Worm (Caenorhabditis elegans) whole organism, L1 larva: ENCODE results near the gene C09B9.7.
A peak's percentile ranks its signal among the peaks of the same experiment; 100 is the strongest.

Experiments used
- C04F5.9 ChIP-seq: sonication (generic microtip); optimal IDR thresholded peaks from 2 replicates; lab custom pipeline; 2016; ENCODE audit warnings: missing genetic modification characterization, missing compliant biosample characterization
- C16A3.4 ChIP-seq: fragments of 150-350 bp; optimal IDR thresholded peaks from 2 replicates; lab custom pipeline; 2014; ENCODE audit warnings: missing biosample characterization, missing genetic modification characterization
- Y116A8C.19 ChIP-seq: sonication (generic microtip); optimal IDR thresholded peaks from 2 replicates; lab custom pipeline; 2016; ENCODE audit warnings: missing compliant biosample characterization, missing genetic modification characterization, borderline replicate concordance
- aha-1 ChIP-seq: fragments of 150-350 bp; optimal IDR thresholded peaks from 2 replicates; lab custom pipeline; 2014; ENCODE audit warnings: missing biosample characterization, missing genetic modification characterization
- ceh-63 ChIP-seq: fragments of 200-800 bp; sonication (Bioruptor generic); optimal IDR thresholded peaks from 2 replicates; lab custom pipeline; 2018; ENCODE audit warnings: mild to moderate bottlenecking, missing genetic modification characterization, missing compliant biosample characterization
- ces-1 ChIP-seq: fragments of 150-350 bp; optimal IDR thresholded peaks from 2 replicates; lab custom pipeline; 2014; ENCODE audit warnings: missing biosample characterization, missing genetic modification reagents, missing genetic modification characterization
- dsc-1 ChIP-seq: sonication (generic microtip); optimal IDR thresholded peaks from 2 replicates; lab custom pipeline; 2016; ENCODE audit warnings: mild to moderate bottlenecking, missing genetic modification characterization, missing compliant biosample characterization
- efl-1 ChIP-seq, 4 experiments: fragments of 150-350 bp; optimal IDR thresholded peaks in 3 of 4; peaks in 1 of 4; 1 replicate in 1 of 4; 2 replicates in 3 of 4; lab custom pipeline; 2014; ENCODE audit warnings: missing biosample characterization in 2 of 4, missing genetic modification characterization in 2 of 4, missing genetic modification reagents in 2 of 4
- egl-13 ChIP-seq: sonication (generic microtip); optimal IDR thresholded peaks from 2 replicates; lab custom pipeline; 2016; ENCODE audit warnings: missing genotype, missing genetic modification reagents, missing genetic modification characterization, missing compliant biosample characterization
- egl-27 ChIP-seq, 2 experiments: fragments of 150-350 bp in 1 of 2; sonication (generic microtip); optimal IDR thresholded peaks; 3 replicates each; lab custom pipeline; 2017 to 2018; ENCODE audit warnings: missing biosample characterization in 2 of 2, missing genetic modification characterization in 2 of 2, missing genetic modification reagents in 2 of 2
- elt-2 ChIP-seq: sonication (generic microtip); optimal IDR thresholded peaks from 2 replicates; lab custom pipeline; 2016; ENCODE audit warnings: missing genetic modification characterization, mild to moderate bottlenecking, inconsistent platforms, missing compliant biosample characterization, missing genetic modification reagents
- elt-3 ChIP-seq, 6 experiments: fragments of 150-350 bp in 1 of 6; sonication (generic microtip); optimal IDR thresholded peaks; 2 replicates each; lab custom pipeline; 2017 to 2018; ENCODE audit warnings: missing biosample characterization in 6 of 6, missing genetic modification characterization in 6 of 6, inconsistent platforms in 1 of 6
- fkh-10 ChIP-seq: sonication (generic microtip); optimal IDR thresholded peaks from 2 replicates; lab custom pipeline; 2017; ENCODE audit warnings: missing biosample characterization, missing genetic modification reagents, missing genetic modification characterization
- fkh-8 ChIP-seq: sonication (generic microtip); optimal IDR thresholded peaks from 2 replicates; lab custom pipeline; 2016; ENCODE audit warnings: mild to moderate bottlenecking, missing genetic modification characterization, missing compliant biosample characterization
- grh-1 ChIP-seq: fragments of 200-800 bp; sonication (Bioruptor generic); IDR thresholded peaks from 2 replicates; pipeline ENCODE4 v1.3.6; 2022; ENCODE audit warnings: missing genetic modification reagents, missing genetic modification characterization, missing compliant biosample characterization
- hpl-2 ChIP-seq: fragments of 150-350 bp; optimal IDR thresholded peaks from 2 replicates; lab custom pipeline; 2014; ENCODE audit warnings: missing biosample characterization, missing genetic modification reagents, missing genetic modification characterization
- irx-1 ChIP-seq: sonication (generic microtip); optimal IDR thresholded peaks from 2 replicates; lab custom pipeline; 2016; ENCODE audit warnings: missing genetic modification characterization, missing compliant biosample characterization
- isw-1 ChIP-seq: fragments of 200-800 bp; sonication (Bioruptor generic); IDR thresholded peaks from 2 replicates; pipeline ENCODE4 v1.3.6; 2022; ENCODE audit warnings: missing genetic modification characterization, missing compliant biosample characterization
- jun-1 ChIP-seq: fragments of 150-350 bp; optimal IDR thresholded peaks from 2 replicates; lab custom pipeline; 2014; ENCODE audit warnings: missing biosample characterization, missing genetic modification reagents, missing genetic modification characterization
- lin-13 ChIP-seq: fragments of 150-350 bp; optimal IDR thresholded peaks from 2 replicates; lab custom pipeline; 2014; ENCODE audit warnings: missing biosample characterization, missing genetic modification reagents, missing genetic modification characterization
- lin-14 ChIP-seq: fragments of 200-800 bp; sonication (Bioruptor generic); optimal IDR thresholded peaks from 2 replicates; lab custom pipeline; 2018; ENCODE audit warnings: mild to moderate bottlenecking, missing genetic modification characterization, moderate library complexity, missing compliant biosample characterization
- lin-15B ChIP-seq: fragments of 150-350 bp; sonication (generic microtip); optimal IDR thresholded peaks from 3 replicates; lab custom pipeline; 2014; ENCODE audit warnings: missing biosample characterization, missing genetic modification characterization
- lir-3 ChIP-seq: sonication (generic microtip); optimal IDR thresholded peaks from 2 replicates; lab custom pipeline; 2016; ENCODE audit warnings: mild to moderate bottlenecking, missing genetic modification characterization, moderate library complexity, missing compliant biosample characterization; ENCODE audit not compliant: poor library complexity
- lsy-2 ChIP-seq, 2 experiments: fragments of 150-350 bp; optimal IDR thresholded peaks; 2 replicates each; lab custom pipeline; 2014; ENCODE audit warnings: missing biosample characterization in 2 of 2, missing genetic modification characterization in 2 of 2
- mep-1 ChIP-seq: fragments of 150-350 bp; optimal IDR thresholded peaks from 2 replicates; lab custom pipeline; 2014; ENCODE audit warnings: missing biosample characterization, missing genetic modification characterization
- nhr-12 ChIP-seq: sonication (generic microtip); optimal IDR thresholded peaks from 2 replicates; lab custom pipeline; 2017; ENCODE audit warnings: missing biosample characterization, missing genetic modification characterization
- nhr-76 ChIP-seq: sonication (generic microtip); optimal IDR thresholded peaks from 2 replicates; lab custom pipeline; 2017; ENCODE audit warnings: missing biosample characterization, missing genetic modification characterization
- nhr-77 ChIP-seq: fragments of 150-350 bp; optimal IDR thresholded peaks from 2 replicates; lab custom pipeline; 2014; ENCODE audit warnings: missing biosample characterization, missing genetic modification characterization
- nhr-85 ChIP-seq: sonication (generic microtip); peaks from one replicate; lab custom pipeline; 2016; ENCODE audit warnings: missing genetic modification characterization, inconsistent platforms, missing compliant biosample characterization
- nhr-90 ChIP-seq: sonication (generic microtip); optimal IDR thresholded peaks from 2 replicates; lab custom pipeline; 2016; ENCODE audit warnings: mild to moderate bottlenecking, missing genetic modification characterization, missing compliant biosample characterization; ENCODE audit not compliant: poor library complexity
- pax-3 ChIP-seq: fragments of 200-800 bp; sonication (Bioruptor generic); optimal IDR thresholded peaks from 2 replicates; lab custom pipeline; 2018; ENCODE audit warnings: mild to moderate bottlenecking, missing genetic modification characterization, moderate library complexity, missing compliant biosample characterization
- rnt-1 ChIP-seq: sonication (generic microtip); optimal IDR thresholded peaks from 2 replicates; lab custom pipeline; 2016; ENCODE audit warnings: mild to moderate bottlenecking, missing genetic modification characterization, moderate library complexity, missing compliant biosample characterization
- tbx-2 ChIP-seq: sonication (generic microtip); optimal IDR thresholded peaks from 2 replicates; lab custom pipeline; 2016; ENCODE audit warnings: missing genetic modification characterization, missing compliant biosample characterization
- tlp-1 ChIP-seq: fragments of 150-350 bp; optimal IDR thresholded peaks from 2 replicates; lab custom pipeline; 2014; ENCODE audit warnings: missing biosample characterization, missing genetic modification characterization
- unc-130 ChIP-seq: fragments of 150-350 bp; optimal IDR thresholded peaks from 2 replicates; lab custom pipeline; 2017; ENCODE audit warnings: missing biosample characterization, missing genetic modification characterization, inconsistent platforms
- unc-86 ChIP-seq: sonication (generic microtip); optimal IDR thresholded peaks from 2 replicates; lab custom pipeline; 2016; ENCODE audit warnings: missing genetic modification characterization, missing compliant biosample characterization
- vab-15 ChIP-seq: sonication (generic microtip); optimal IDR thresholded peaks from 2 replicates; lab custom pipeline; 2017; ENCODE audit warnings: missing genotype, mild to moderate bottlenecking, missing genetic modification characterization, missing compliant biosample characterization
- xbp-1 ChIP-seq: sonication (generic microtip); optimal IDR thresholded peaks from 2 replicates; lab custom pipeline; 2016; ENCODE audit warnings: missing genetic modification characterization, missing compliant biosample characterization
- zag-1 ChIP-seq: fragments of 150-350 bp; optimal IDR thresholded peaks from 2 replicates; lab custom pipeline; 2014; ENCODE audit warnings: missing biosample characterization, missing genetic modification characterization
- zip-4 ChIP-seq: fragments of 200-800 bp; sonication (Bioruptor generic); optimal IDR thresholded peaks from 2 replicates; lab custom pipeline; 2018; ENCODE audit warnings: mild to moderate bottlenecking, missing genetic modification characterization, moderate library complexity, missing compliant biosample characterization

Gene C09B9.7

ce11 chrIV:5045389-5045788, 15.5 kb downstream of the C09B9.7 start, which contains the start of gene hot-9:
TSS of gene hot-9 (minus strand) at chrIV:5045489.
- TF ChIP-seq irx-1 (tag; lab: Kevin White, UChicago) (no peak), C16A3.4 (no peak), vab-15 (tag; lab: Kevin White, UChicago) (no peak), nhr-76 (no peak), zag-1 (no peak), pax-3 (tag; lab: Kevin White, UChicago) (no peak), unc-86 (tag; lab: Kevin White, UChicago) (no peak), aha-1 (no peak), isw-1 (GFP tag; lab: Robert Waterston, UW) (no peak), ces-1 (GFP tag; lab: Kevin White, UChicago) (no peak), egl-13 (tag; lab: Kevin White, UChicago) (no peak)
- TF ChIP-seq, all 84 proteins: peak for 0

- TF ChIP-seq efl-1 (optimal IDR thresholded peaks at IDR 0.05; lab: Kevin White, UChicago) (no peak), efl-1 (GFP tag; optimal IDR thresholded peaks at IDR 0.05 in 1 of 2; lab: Kevin White, UChicago) (no peak), nhr-85 (tag; lab: Kevin White, UChicago) (peak; percentile 49), irx-1 (tag; lab: Kevin White, UChicago) (no peak), C16A3.4 (no peak)
These were observed 22.1 kb downstream of the C09B9.7 start for ce11 chrIV:5038744-5039143.

ce11 chrIV:5037489-5037888, 23.4 kb downstream of the C09B9.7 start, which contains the start of gene C09B9.1:
TSS of gene C09B9.1 (plus strand) at chrIV:5037789.
- TF ChIP-seq tlp-1: no peak
- TF ChIP-seq irx-1 (tag; lab: Kevin White, UChicago): no peak
- TF ChIP-seq nhr-77: no peak
- no peak for TF ChIP-seq dsc-1 (tag; lab: Kevin White, UChicago)
- no peak for TF ChIP-seq fkh-10 (GFP tag; lab: Kevin White, UChicago)
- no peak for TF ChIP-seq fkh-8
- no peak for TF ChIP-seq tbx-2 (tag; lab: Kevin White, UChicago)
- no peak for TF ChIP-seq egl-27 (tag; optimal IDR thresholded peaks at IDR 0.05; lab: Kevin White, UChicago)

ce11 chrIV:5033276-5033675, 27.6 kb downstream of the C09B9.7 start, which contains the start of gene C09B9.4:
TSS of gene C09B9.4 (minus strand) at chrIV:5033376.
- no peak for TF ChIP-seq grh-1 (GFP tag; lab: Robert Waterston, UW)
- TF ChIP-seq rnt-1 (tag; lab: Kevin White, UChicago): no peak
- TF ChIP-seq tbx-2 (tag; lab: Kevin White, UChicago): no peak
- TF ChIP-seq aha-1: no peak
- TF ChIP-seq hpl-2 (GFP tag; lab: Kevin White, UChicago): no peak
- no peak for TF ChIP-seq C04F5.9 (tag; lab: Kevin White, UChicago)
- TF ChIP-seq elt-3 (tag; optimal IDR thresholded peaks at IDR 0.05; lab: Kevin White, UChicago): no peak
- no peak for TF ChIP-seq Y116A8C.19 (tag; lab: Kevin White, UChicago)
- no peak for TF ChIP-seq lin-13 (GFP tag; lab: Kevin White, UChicago)
- TF ChIP-seq C16A3.4: no peak
- TF ChIP-seq, all 84 proteins: peak for 0

ce11 chrIV:5031346-5031745, 29.5 kb downstream of the C09B9.7 start:
- TF ChIP-seq jun-1 (tag; lab: Kevin White, UChicago) (no peak), nhr-90 (tag; lab: Kevin White, UChicago) (no peak), zip-4 (GFP tag; lab: Kevin White, UChicago) (no peak), xbp-1 (tag; lab: Kevin White, UChicago) (no peak), nhr-12 (tag; lab: Kevin White, UChicago) (no peak), irx-1 (tag; lab: Kevin White, UChicago) (no peak), unc-130 (no peak), elt-2 (tag; lab: Kevin White, UChicago) (no peak), lsy-2 (tag; optimal IDR thresholded peaks at IDR 0.05; lab: Kevin White, UChicago) (no peak), lir-3 (no peak), lin-14 (GFP tag; lab: Kevin White, UChicago) (no peak), Y116A8C.19 (tag; lab: Kevin White, UChicago) (no peak), mep-1 (no peak), ceh-63 (no peak), egl-27 (tag; optimal IDR thresholded peaks at IDR 0.05; lab: Kevin White, UChicago) (no peak), lin-15B (tag; lab: Kevin White, UChicago) (no peak)
- TF ChIP-seq, all 84 proteins: peak for 0
